Fruit fly (Drosophila melanogaster): ENCODE measurements around the gene CG17593.

The CG17593 gene

dm6 chr2L:3514569-3515191 is at the start of gene CG17593, which contains the start of gene LeuRS:
Gene CG17593, plus strand, starts transcription at chr2L:3514872.
Gene LeuRS, minus strand, starts transcription at chr2L:3514656.
- TF ChIP-seq Mnt (GFP tag; optimal IDR thresholded peaks at IDR 0.05) = peak; percentile 75
- TF ChIP-seq CG7045 (GFP tag; optimal IDR thresholded peaks at IDR 0.05) = no peak
- TF ChIP-seq Hr96 (GFP tag; optimal IDR thresholded peaks at IDR 0.05) = no peak
- TF ChIP-seq tj (GFP tag; optimal IDR thresholded peaks at IDR 0.05) = peak; percentile 50
- peak; percentile 76 for TF ChIP-seq kay (GFP tag; ENCODE audit: borderline replicate concordance)
- no peak for TF ChIP-seq ovo (GFP tag; optimal IDR thresholded peaks at IDR 0.05)
- TF ChIP-seq bab1 (GFP tag; optimal IDR thresholded peaks at IDR 0.05) = peak; percentile 9

dm6 chr2L:3465426-3465825 is 49.2 kb upstream of the CG17593 start:
- TF ChIP-seq ovo (GFP tag; optimal IDR thresholded peaks at IDR 0.05) (no peak), Hr96 (GFP tag; optimal IDR thresholded peaks at IDR 0.05) (no peak), toe (GFP tag; optimal IDR thresholded peaks at IDR 0.05) (no peak), CG7101 (tag; optimal IDR thresholded peaks at IDR 0.05) (no peak), CG7045 (GFP tag; optimal IDR thresholded peaks at IDR 0.05) (no peak), cic (GFP tag; optimal IDR thresholded peaks at IDR 0.05) (no peak), tj (GFP tag; optimal IDR thresholded peaks at IDR 0.05) (no peak), CG14711 (tag; optimal IDR thresholded peaks at IDR 0.05) (no peak), cnc (optimal IDR thresholded peaks at IDR 0.05) (no peak), bab1 (GFP tag; optimal IDR thresholded peaks at IDR 0.05) (no peak), Crg-1 (GFP tag; optimal IDR thresholded peaks at IDR 0.05) (no peak), CG1620 (GFP tag; optimal IDR thresholded peaks at IDR 0.05) (no peak), CG33017 (tag; optimal IDR thresholded peaks at IDR 0.05) (no peak)

- peak; percentile 27 for TF ChIP-seq tj (GFP tag; optimal IDR thresholded peaks at IDR 0.05)
- TF ChIP-seq toe (GFP tag; optimal IDR thresholded peaks at IDR 0.05) = no peak
- no peak for TF ChIP-seq ovo (GFP tag; optimal IDR thresholded peaks at IDR 0.05)
- no peak for TF ChIP-seq CG11617 (GFP tag; optimal IDR thresholded peaks at IDR 0.05)
- TF ChIP-seq CG14711 (tag; optimal IDR thresholded peaks at IDR 0.05) = no peak
- TF ChIP-seq Mnt (GFP tag; optimal IDR thresholded peaks at IDR 0.05) = peak; percentile 32
- no peak for TF ChIP-seq Hr96 (GFP tag; optimal IDR thresholded peaks at IDR 0.05)
Observed at dm6 chr2L:3465918-3466727, 48.5 kb upstream of the CG17593 start, which contains the start of the genes msl-2 and ND-PDSW. Gene msl-2, minus strand, starts transcription at chr2L:3466112. Gene ND-PDSW, plus strand, starts transcription at chr2L:3466157.

- TF ChIP-seq CG12768 (GFP tag; optimal IDR thresholded peaks at IDR 0.05) = no peak
- TF ChIP-seq pad (GFP tag; optimal IDR thresholded peaks at IDR 0.05) = no peak
- TF ChIP-seq tj (GFP tag; optimal IDR thresholded peaks at IDR 0.05) = no peak
- no peak for TF ChIP-seq kay (GFP tag; ENCODE audit: borderline replicate concordance)
- TF ChIP-seq CG5204 (GFP tag; optimal IDR thresholded peaks at IDR 0.05) = no peak
- TF ChIP-seq CG7101 (tag; optimal IDR thresholded peaks at IDR 0.05) = no peak
- no peak for TF ChIP-seq Clk (GFP tag; optimal IDR thresholded peaks at IDR 0.05)
- no peak for TF ChIP-seq toe (GFP tag; optimal IDR thresholded peaks at IDR 0.05)
- TF ChIP-seq CG14711 (tag; optimal IDR thresholded peaks at IDR 0.05) = no peak
- no peak for TF ChIP-seq CG11617 (GFP tag; optimal IDR thresholded peaks at IDR 0.05)
- no peak for TF ChIP-seq cnc (optimal IDR thresholded peaks at IDR 0.05)
Observed at dm6 chr2L:3466846-3467245, 47.8 kb upstream of the CG17593 start.

dm6 chr2L:3469869-3470268 is 44.8 kb upstream of the CG17593 start, which contains the start of the genes Pif1 and CG31776:
Gene Pif1, minus strand, starts transcription at chr2L:3470004.
Gene CG31776, plus strand, starts transcription at chr2L:3470182.
- TF ChIP-seq Mnt (GFP tag; optimal IDR thresholded peaks at IDR 0.05) (peak; percentile 70), toe (GFP tag; optimal IDR thresholded peaks at IDR 0.05) (no peak), cnc (optimal IDR thresholded peaks at IDR 0.05) (peak in 1 of 2 experiments; percentile 12), ovo (GFP tag; optimal IDR thresholded peaks at IDR 0.05) (no peak), bab1 (GFP tag; optimal IDR thresholded peaks at IDR 0.05) (peak; percentile 40)

- TF ChIP-seq CG1620 (GFP tag; optimal IDR thresholded peaks at IDR 0.05) (peak; percentile 73), CG7101 (tag; optimal IDR thresholded peaks at IDR 0.05) (peak; percentile 44), Mnt (GFP tag; optimal IDR thresholded peaks at IDR 0.05) (peak; percentile 33), Hr96 (GFP tag; optimal IDR thresholded peaks at IDR 0.05) (peak; percentile 49), pad (GFP tag; optimal IDR thresholded peaks at IDR 0.05) (peak; percentile 1), Crg-1 (GFP tag; optimal IDR thresholded peaks at IDR 0.05) (no peak)
Observed at dm6 chr2L:3472242-3472641, 42.4 kb upstream of the CG17593 start, which contains the start of gene Pgant4. Gene Pgant4, plus strand, starts transcription at chr2L:3472603.

dm6 chr2L:3475168-3475567 is 39.5 kb upstream of the CG17593 start:
- TF ChIP-seq CG7101 (tag; optimal IDR thresholded peaks at IDR 0.05) (no peak), kay (GFP tag; ENCODE audit: borderline replicate concordance) (no peak), ovo (GFP tag; optimal IDR thresholded peaks at IDR 0.05) (no peak), bab1 (GFP tag; optimal IDR thresholded peaks at IDR 0.05) (no peak), CG12768 (GFP tag; optimal IDR thresholded peaks at IDR 0.05) (no peak), pad (GFP tag; optimal IDR thresholded peaks at IDR 0.05) (no peak), Crg-1 (GFP tag; optimal IDR thresholded peaks at IDR 0.05) (no peak), CG14711 (tag; optimal IDR thresholded peaks at IDR 0.05) (no peak), CG7045 (GFP tag; optimal IDR thresholded peaks at IDR 0.05) (no peak)

All from whole organism, adult.